Fruit fly (Drosophila melanogaster): ENCODE measurements around the gene plh.

The plh gene

dm6 chr3R:4979143-4979728 is 31.6 kb downstream of the plh start (continued):
- TF ChIP-seq CG10209 (GFP tag; optimal IDR thresholded peaks at IDR 0.05) (peak; percentile 19), CG33557 (GFP tag; optimal IDR thresholded peaks at IDR 0.05) (peak; percentile 15)

- TF ChIP-seq D19A (tag; optimal IDR thresholded peaks at IDR 0.05) (peak; percentile 81), D (optimal IDR thresholded peaks at IDR 0.05) (no peak), D (GFP tag; optimal IDR thresholded peaks at IDR 0.05) (peak; percentile 14), Med (GFP tag) (peak; percentile 65), CG3407 (GFP tag; optimal IDR thresholded peaks at IDR 0.05) (no peak), nerfin-1 (tag; optimal IDR thresholded peaks at IDR 0.05) (peak; percentile 39), oc (tag; optimal IDR thresholded peaks at IDR 0.05) (peak; percentile 76), ap (GFP tag; IDR thresholded peaks at IDR 0.05) (no peak), Abd-B (GFP tag; optimal IDR thresholded peaks at IDR 0.05) (no peak), pros (GFP tag; optimal IDR thresholded peaks at IDR 0.05) (peak; percentile 66), CG33557 (GFP tag; optimal IDR thresholded peaks at IDR 0.05) (no peak), abd-A (tag; optimal IDR thresholded peaks at IDR 0.05) (peak; percentile 78), CG11723 (GFP tag; optimal IDR thresholded peaks at IDR 0.05) (no peak), Awh (GFP tag; IDR thresholded peaks at IDR 0.05) (no peak), cato (GFP tag; optimal IDR thresholded peaks at IDR 0.05; ENCODE audit: borderline replicate concordance) (no peak), CG10321 (GFP tag; IDR thresholded peaks at IDR 0.05) (no peak), Hmx (GFP tag; optimal IDR thresholded peaks at IDR 0.05) (no peak), bbx (GFP tag; IDR thresholded peaks at IDR 0.05; ENCODE audit: partially characterized antibody) (no peak), corto (GFP tag; optimal IDR thresholded peaks at IDR 0.05) (no peak), Hey (tag; optimal IDR thresholded peaks at IDR 0.05) (peak; percentile 78), CG11093 (GFP tag; IDR thresholded peaks at IDR 0.05) (no peak), z (GFP tag; IDR thresholded peaks at IDR 0.05) (0 out of 3 replicates have a peak, but pooled peaks have one; percentile 36), CG31224 (GFP tag; IDR thresholded peaks at IDR 0.05) (no peak), CrebB (tag; optimal IDR thresholded peaks at IDR 0.05) (no peak), CG2889 (GFP tag; IDR thresholded peaks at IDR 0.05) (no peak), sens (GFP tag) (peak; percentile 71), CG4328 (GFP tag; optimal IDR thresholded peaks at IDR 0.05) (no peak), wek (GFP tag; optimal IDR thresholded peaks at IDR 0.05) (peak; percentile 57), Bgb (GFP tag; IDR thresholded peaks at IDR 0.05; ENCODE audit: partially characterized antibody) (peak; percentile 26; the same call in 1 of the 2 replicates), shn (GFP tag; optimal IDR thresholded peaks at IDR 0.05) (no peak), sd (tag; optimal IDR thresholded peaks at IDR 0.05) (peak; percentile 31), chinmo (GFP tag; IDR thresholded peaks at IDR 0.05; ENCODE audit: partially characterized antibody) (0 out of 4 replicates have a peak, but pooled peaks have one; percentile 9), gsb-n (tag; optimal IDR thresholded peaks at IDR 0.05) (peak; percentile 36), kni (GFP tag; optimal IDR thresholded peaks at IDR 0.05) (peak; percentile 28), CG33213 (GFP tag; optimal IDR thresholded peaks at IDR 0.05) (no peak), twi (tag; optimal IDR thresholded peaks at IDR 0.05) (peak; percentile 51)
Measured at dm6 chr3R:4978256-4979021, 32.4 kb downstream of the plh start.
